Fruit fly (Drosophila melanogaster) whole organism, wandering third instar larva: ENCODE measurements around the gene CG11409.

Source experiments
- Abd-B ChIP-seq: fragments of >200 bp; optimal IDR thresholded peaks from 2 replicates; lab custom pipeline; 2017; ENCODE audit warnings: missing biosample characterization, missing genetic modification characterization
- N ChIP-seq: fragments of >200 bp; optimal IDR thresholded peaks from 2 replicates; lab custom pipeline; 2018; ENCODE audit warnings: missing biosample characterization, missing external identifiers, missing genetic modification characterization
- OdsH ChIP-seq: fragments of 200-800 bp; sonication (Bioruptor generic); optimal IDR thresholded peaks from 2 replicates; lab custom pipeline; 2016; ENCODE audit warnings: missing biosample characterization, mild to moderate bottlenecking, missing genetic modification characterization
- br ChIP-seq: fragments of 200-800 bp; sonication (Bioruptor generic); optimal IDR thresholded peaks from 2 replicates; lab custom pipeline; 2016; ENCODE audit warnings: missing biosample characterization, missing genetic modification characterization
- pan ChIP-seq: fragments of >200 bp; optimal IDR thresholded peaks from 2 replicates; lab custom pipeline; 2017
- usp ChIP-seq: fragments of >200 bp; optimal IDR thresholded peaks from 2 replicates; lab custom pipeline; 2017; ENCODE audit warnings: missing biosample characterization, missing genetic modification characterization

DNA sequence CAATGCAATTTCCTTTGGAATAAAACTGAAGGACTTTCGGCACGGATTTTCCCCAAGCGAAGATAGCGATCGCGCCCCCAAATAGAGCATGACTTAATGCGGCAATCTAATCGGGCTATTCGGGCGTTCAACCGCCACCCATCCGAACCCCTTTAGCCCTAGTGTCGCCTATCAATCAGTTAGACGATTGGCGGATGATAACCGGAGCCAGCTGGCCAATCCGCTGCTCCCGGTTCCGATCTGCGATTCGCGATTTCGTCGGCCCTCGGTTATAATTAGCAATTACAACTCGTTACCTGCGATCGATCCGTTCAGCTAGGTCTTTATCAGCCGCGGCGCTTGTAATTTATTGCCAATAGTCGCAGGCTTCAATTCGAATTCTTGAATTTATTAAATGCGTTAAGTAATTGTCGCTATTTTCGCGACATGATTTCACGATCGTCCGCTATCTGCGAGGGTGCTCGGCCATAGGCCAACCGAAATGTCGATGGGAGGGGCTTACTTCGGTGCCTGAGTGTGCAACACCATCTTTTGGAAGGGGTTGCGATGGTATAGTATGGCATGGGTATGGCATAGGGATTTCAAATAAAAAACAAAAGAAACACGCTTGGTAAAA, 58.3 kb downstream of the CG11409 start:
- TF ChIP-seq usp (no peak), N (GFP tag; lab: Kevin White, UChicago) (no peak), pan (lab: Kevin White, UChicago) (no peak), Abd-B (GFP tag; lab: Kevin White, UChicago) (no peak), OdsH (no peak), br (GFP tag; lab: Kevin White, UChicago) (no peak)
